Worm (Caenorhabditis elegans) whole organism, L4 larva: ENCODE results near the gene rhy-1.

Source experiments
- F37D6.2 ChIP-seq: sonication (generic microtip); optimal IDR thresholded peaks from 2 replicates; lab custom pipeline; 2016; ENCODE audit warnings: mild to moderate bottlenecking, missing genetic modification characterization, missing compliant biosample characterization
- F49E8.2 ChIP-seq: sonication (generic microtip); optimal IDR thresholded peaks from 2 replicates; lab custom pipeline; 2016; ENCODE audit warnings: missing compliant biosample characterization, mild to moderate bottlenecking, missing genetic modification characterization, borderline replicate concordance
- T20F7.1 ChIP-seq: fragments of 200-800 bp; sonication (Bioruptor generic); optimal IDR thresholded peaks from 2 replicates; lab custom pipeline; 2018; ENCODE audit warnings: mild to moderate bottlenecking, missing genetic modification characterization, missing compliant biosample characterization
- T26A8.4 ChIP-seq: fragments of 200-800 bp; sonication (Bioruptor generic); IDR thresholded peaks from 2 replicates; pipeline ENCODE4 v1.3.6; 2022; ENCODE audit warnings: missing genetic modification characterization, missing compliant biosample characterization
- Y48G9A.11 ChIP-seq: fragments of 200-800 bp; sonication (Bioruptor generic); IDR thresholded peaks from 2 replicates; pipeline ENCODE4 v1.3.6; 2022; ENCODE audit warnings: missing genetic modification reagents, missing genetic modification characterization, missing compliant biosample characterization
- aha-1 ChIP-seq: fragments of 150-350 bp; peaks from one replicate; lab custom pipeline; 2014; ENCODE audit warnings: missing biosample characterization, missing genetic modification characterization
- ces-1 ChIP-seq: fragments of 150-350 bp; sonication (generic microtip); optimal IDR thresholded peaks from 4 replicates; lab custom pipeline; 2014; ENCODE audit warnings: missing biosample characterization, missing genetic modification reagents, missing genetic modification characterization
- cey-2 ChIP-seq: sonication (generic microtip); optimal IDR thresholded peaks from 3 replicates; lab custom pipeline; 2017; ENCODE audit warnings: missing genetic modification characterization, mild to moderate bottlenecking, missing compliant biosample characterization, antibody characterized with exemption, borderline replicate concordance; ENCODE audit not compliant: insufficient read depth
- daf-12 ChIP-seq: fragments of 150-350 bp; optimal IDR thresholded peaks from 2 replicates; lab custom pipeline; 2014; ENCODE audit warnings: missing biosample characterization, missing genetic modification reagents, missing genetic modification characterization
- daf-16 ChIP-seq, 3 experiments: sonication (generic microtip); optimal IDR thresholded peaks; 2 replicates each; lab custom pipeline; 2016 to 2017; ENCODE audit warnings: missing genetic modification characterization in 3 of 3, missing genetic modification reagents in 3 of 3, mild to moderate bottlenecking in 2 of 3, missing compliant biosample characterization in 2 of 3, missing biosample characterization in 1 of 3, moderate library complexity in 1 of 3
- daf-19 ChIP-seq: fragments of 200-800 bp; sonication (Bioruptor generic); conservative IDR thresholded peaks from 2 replicates; pipeline ENCODE4 v1.3.6; 2022; ENCODE audit warnings: missing genetic modification characterization, missing compliant biosample characterization
- dmd-6 ChIP-seq: fragments of 200-800 bp; sonication (Bioruptor generic); IDR thresholded peaks from 2 replicates; pipeline ENCODE4 v1.3.6; 2022; ENCODE audit warnings: missing genetic modification reagents, missing genetic modification characterization, missing compliant biosample characterization
- dve-1 ChIP-seq: sonication (generic microtip); optimal IDR thresholded peaks from 2 replicates; lab custom pipeline; 2017; ENCODE audit warnings: antibody characterized with exemption, mild to moderate bottlenecking, missing genetic modification characterization, missing compliant biosample characterization; ENCODE audit not compliant: insufficient read depth
- gei-8 ChIP-seq: fragments of 200-800 bp; sonication (Bioruptor generic); optimal IDR thresholded peaks from 2 replicates; lab custom pipeline; 2018; ENCODE audit warnings: mild to moderate bottlenecking, missing genetic modification characterization, missing compliant biosample characterization
- hlh-11 ChIP-seq: fragments of 200-800 bp; sonication (Bioruptor generic); optimal IDR thresholded peaks from 2 replicates; lab custom pipeline; 2018; ENCODE audit warnings: mild to moderate bottlenecking, missing genetic modification characterization, missing compliant biosample characterization
- jun-1 ChIP-seq: fragments of 150-350 bp; optimal IDR thresholded peaks from 2 replicates; lab custom pipeline; 2014; ENCODE audit warnings: missing biosample characterization, missing genetic modification reagents, missing genetic modification characterization
- lin-1 ChIP-seq: fragments of 200-800 bp; sonication (Bioruptor generic); IDR thresholded peaks from 2 replicates; pipeline ENCODE4 v1.3.6; 2022; ENCODE audit warnings: missing genetic modification reagents, missing genetic modification characterization, missing compliant biosample characterization
- lsy-2 ChIP-seq, 2 experiments: fragments of 150-350 bp in 1 of 2; sonication (generic microtip) in 1 of 2; optimal IDR thresholded peaks; 2 replicates each; lab custom pipeline; 2014 to 2017; ENCODE audit warnings: missing biosample characterization in 2 of 2, missing genetic modification characterization in 2 of 2
- mdl-1 ChIP-seq, 2 experiments: fragments of 150-350 bp in 1 of 2; sonication (generic microtip) in 1 of 2; optimal IDR thresholded peaks; 2 replicates each; lab custom pipeline; 2014 to 2017; ENCODE audit warnings: missing biosample characterization in 2 of 2, missing genetic modification characterization in 2 of 2
- mdt-29 ChIP-seq: fragments of 200-800 bp; sonication (Bioruptor generic); IDR thresholded peaks from 2 replicates; pipeline ENCODE4 v1.3.6; 2022; ENCODE audit warnings: missing genetic modification reagents, missing genetic modification characterization, missing compliant biosample characterization
- mep-1 ChIP-seq: fragments of 150-350 bp; sonication (generic microtip); optimal IDR thresholded peaks from 3 replicates; lab custom pipeline; 2014; ENCODE audit warnings: missing biosample characterization, missing genetic modification characterization
- mxl-3 ChIP-seq: fragments of 200-800 bp; sonication (Bioruptor generic); optimal IDR thresholded peaks from 2 replicates; lab custom pipeline; 2018; ENCODE audit warnings: mild to moderate bottlenecking, missing genetic modification characterization, missing compliant biosample characterization
- nhr-11 ChIP-seq: fragments of 150-350 bp; optimal IDR thresholded peaks from 2 replicates; lab custom pipeline; 2014; ENCODE audit warnings: missing biosample characterization, missing genetic modification characterization
- nhr-111 ChIP-seq: fragments of 200-800 bp; sonication (Bioruptor generic); optimal IDR thresholded peaks from 2 replicates; lab custom pipeline; 2018; ENCODE audit warnings: mild to moderate bottlenecking, missing genetic modification characterization, missing compliant biosample characterization
- nhr-28 ChIP-seq: fragments of 150-350 bp; optimal IDR thresholded peaks from 2 replicates; lab custom pipeline; 2014; ENCODE audit warnings: missing biosample characterization, missing genetic modification characterization
- nhr-41 ChIP-seq: fragments of 200-800 bp; sonication (Bioruptor generic); IDR thresholded peaks from 2 replicates; pipeline ENCODE4 v1.3.6; 2022; ENCODE audit warnings: missing genetic modification reagents, missing genetic modification characterization, missing compliant biosample characterization
- nhr-48 ChIP-seq: sonication (generic microtip); optimal IDR thresholded peaks from 2 replicates; lab custom pipeline; 2016; ENCODE audit warnings: mild to moderate bottlenecking, missing genetic modification characterization, missing compliant biosample characterization
- nhr-6 ChIP-seq: fragments of 150-350 bp; optimal IDR thresholded peaks from 2 replicates; lab custom pipeline; 2014; ENCODE audit warnings: missing biosample characterization, missing genetic modification characterization
- nhr-77 ChIP-seq: fragments of 150-350 bp; optimal IDR thresholded peaks from 2 replicates; lab custom pipeline; 2014; ENCODE audit warnings: missing biosample characterization, missing genetic modification characterization
- php-3 ChIP-seq: fragments of 200-800 bp; sonication (Bioruptor generic); IDR thresholded peaks from 2 replicates; pipeline ENCODE4 v1.3.6; 2022; ENCODE audit warnings: missing genetic modification reagents, missing genetic modification characterization, missing compliant biosample characterization
- pqm-1 ChIP-seq: sonication (generic microtip); optimal IDR thresholded peaks from 2 replicates; lab custom pipeline; 2017; ENCODE audit warnings: missing biosample characterization, missing genetic modification characterization
- spr-1 ChIP-seq: sonication (generic microtip); optimal IDR thresholded peaks from 2 replicates; lab custom pipeline; 2016; ENCODE audit warnings: mild to moderate bottlenecking, missing genetic modification characterization, missing compliant biosample characterization
- spr-3 ChIP-seq: fragments of 200-800 bp; sonication (Bioruptor generic); optimal IDR thresholded peaks from 2 replicates; lab custom pipeline; 2018; ENCODE audit warnings: mild to moderate bottlenecking, missing genetic modification characterization, missing compliant biosample characterization
- tag-97 ChIP-seq: fragments of 200-800 bp; sonication (Bioruptor generic); IDR thresholded peaks from 2 replicates; pipeline ENCODE4 v1.3.6; 2022; ENCODE audit warnings: missing genetic modification characterization, missing compliant biosample characterization
- unc-62 ChIP-seq, 3 experiments: fragments of 150-350 bp in 1 of 3; sonication (generic microtip); optimal IDR thresholded peaks in 2 of 3; peaks in 1 of 3; 1 replicate in 1 of 3; 2 replicates in 2 of 3; lab custom pipeline; 2014 to 2017; ENCODE audit warnings: missing biosample characterization in 3 of 3, missing genetic modification characterization in 3 of 3, missing genetic modification reagents in 3 of 3, missing genotype in 1 of 3
- zag-1 ChIP-seq: fragments of 150-350 bp; optimal IDR thresholded peaks from 2 replicates; lab custom pipeline; 2014; ENCODE audit warnings: missing biosample characterization, missing genetic modification characterization
- zfp-3 ChIP-seq: fragments of 200-800 bp; sonication (Bioruptor generic); conservative IDR thresholded peaks from 2 replicates; pipeline ENCODE4 v1.3.6; 2022; ENCODE audit warnings: missing genetic modification reagents, missing genetic modification characterization, missing compliant biosample characterization
- ztf-11 ChIP-seq: fragments of 150-350 bp; optimal IDR thresholded peaks from 2 replicates; lab custom pipeline; 2014; ENCODE audit warnings: missing biosample characterization, missing genetic modification characterization

Gene rhy-1

DNA sequence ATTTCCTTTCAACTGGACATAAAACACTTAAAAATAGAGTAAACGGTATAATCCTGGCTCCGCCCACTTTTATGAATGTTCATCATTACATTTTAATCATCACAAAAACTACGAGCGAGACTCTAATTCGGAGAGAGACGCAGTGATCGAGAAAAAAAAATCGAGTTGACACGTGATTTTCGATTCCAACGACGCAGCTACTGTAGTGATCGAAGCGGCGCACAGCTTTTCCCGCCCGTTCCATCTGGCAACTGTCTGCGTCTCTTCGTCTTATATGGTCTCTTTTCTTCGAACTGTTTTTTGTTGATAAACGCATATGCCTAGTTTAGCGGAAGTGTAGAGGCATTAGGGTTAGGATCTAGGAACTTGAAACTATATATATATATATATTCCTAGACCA lies 47.4 kb upstream of the rhy-1 start (continued):
- peak in 1 of 2 experiments; percentile 77 for TF ChIP-seq mdl-1 (tag; optimal IDR thresholded peaks at IDR 0.05; lab: Kevin White, UChicago)
- peak; percentile 64 for TF ChIP-seq dve-1 (tag; lab: Kevin White, UChicago)
- TF ChIP-seq spr-1 (tag; lab: Kevin White, UChicago) = peak; percentile 59
- TF ChIP-seq cey-2 (tag; lab: Kevin White, UChicago) = no peak

DNA sequence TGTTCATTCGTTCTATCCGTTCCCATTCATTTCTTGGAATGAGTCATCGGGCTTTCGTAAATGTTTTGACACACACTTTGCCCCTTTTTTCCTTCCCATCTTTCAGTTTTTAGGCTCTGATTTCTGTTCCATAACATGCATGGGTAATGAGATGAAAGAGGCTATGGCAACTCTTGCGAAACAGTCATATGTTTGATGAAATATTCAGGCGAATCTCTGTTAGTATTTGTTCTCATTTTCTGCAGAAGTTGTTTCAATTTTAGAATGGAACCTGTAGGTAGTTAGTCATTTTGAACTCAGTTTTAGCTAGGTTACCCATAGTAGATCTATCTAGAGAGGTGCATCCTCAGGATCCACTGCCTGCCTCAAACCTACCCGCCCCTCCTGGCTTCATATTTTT lies 46.2 kb upstream of the rhy-1 start:
- peak in 1 of 2 experiments; percentile 86 for TF ChIP-seq unc-62 (GFP tag; optimal IDR thresholded peaks at IDR 0.05 in 1 of 2; lab: Kevin White, UChicago)
- TF ChIP-seq unc-62 (tag; optimal IDR thresholded peaks at IDR 0.05; lab: Kevin White, UChicago) = no peak
- peak; percentile 68 for TF ChIP-seq aha-1
- TF ChIP-seq ztf-11 = no peak

DNA sequence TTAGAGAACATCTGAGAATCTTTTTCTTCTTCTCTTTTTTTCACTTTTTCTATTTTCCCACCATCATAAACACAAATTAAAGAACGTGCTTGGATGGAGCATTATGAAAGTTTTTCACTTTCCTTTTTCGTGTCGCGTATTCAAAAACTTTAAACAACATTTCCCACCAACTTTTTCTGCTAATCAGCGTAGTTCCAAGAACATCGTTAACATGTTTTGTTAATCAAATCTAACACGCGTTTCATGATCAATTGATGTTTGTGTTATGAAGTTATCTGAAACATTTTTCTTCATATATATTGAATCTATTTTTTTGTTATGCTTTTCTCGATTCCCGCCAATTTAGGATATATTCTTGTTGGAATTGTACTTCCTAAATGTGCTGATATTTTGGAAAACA lies 45.5 kb upstream of the rhy-1 start:
- TF ChIP-seq mdt-29 (GFP tag; lab: Robert Waterston, UW) (no peak), nhr-11 (tag; lab: Kevin White, UChicago) (peak; percentile 54), zag-1 (no peak), gei-8 (GFP tag; lab: Kevin White, UChicago) (no peak), zfp-3 (GFP tag; lab: Robert Waterston, UW) (no peak), tag-97 (GFP tag; lab: Robert Waterston, UW) (no peak), lsy-2 (tag; optimal IDR thresholded peaks at IDR 0.05; lab: Kevin White, UChicago) (peak in 1 of 2 experiments; percentile 46), nhr-41 (GFP tag; lab: Robert Waterston, UW) (no peak)

- TF ChIP-seq php-3 (GFP tag; lab: Robert Waterston, UW) = 0 out of 2 replicates have a peak, but pooled peaks have one; percentile 35
- peak in 1 of 2 experiments; percentile 14 for TF ChIP-seq mdl-1 (tag; optimal IDR thresholded peaks at IDR 0.05; lab: Kevin White, UChicago)
- TF ChIP-seq T26A8.4 (GFP tag; lab: Robert Waterston, UW) = no peak
- peak; percentile 59 for TF ChIP-seq dmd-6 (GFP tag; lab: Robert Waterston, UW)
- TF ChIP-seq unc-62 (GFP tag; optimal IDR thresholded peaks at IDR 0.05 in 1 of 2; lab: Kevin White, UChicago) = peak in 1 of 2 experiments; percentile 43
- TF ChIP-seq unc-62 (tag; optimal IDR thresholded peaks at IDR 0.05; lab: Kevin White, UChicago) = no peak
- TF ChIP-seq dve-1 (tag; lab: Kevin White, UChicago) = peak; percentile 46
- peak; percentile 77 for TF ChIP-seq pqm-1 (tag; lab: Kevin White, UChicago)
- no peak for TF ChIP-seq daf-12
- TF ChIP-seq mxl-3 (GFP tag; lab: Kevin White, UChicago) = peak; percentile 27
- peak; percentile 66 for TF ChIP-seq nhr-6
- no peak for TF ChIP-seq spr-3 (GFP tag; lab: Kevin White, UChicago)
- peak; percentile 74 for TF ChIP-seq nhr-28 (tag; lab: Kevin White, UChicago)
- no peak for TF ChIP-seq jun-1
- TF ChIP-seq hlh-11 (tag; lab: Kevin White, UChicago) = peak; percentile 40
- peak in 1 of 2 experiments; percentile 10 for TF ChIP-seq lsy-2 (tag; optimal IDR thresholded peaks at IDR 0.05; lab: Kevin White, UChicago)
- TF ChIP-seq nhr-77 (tag; lab: Kevin White, UChicago) = peak; percentile 22
- TF ChIP-seq mep-1 = peak; percentile 9
- no peak for TF ChIP-seq daf-16 (GFP tag; optimal IDR thresholded peaks at IDR 0.05; lab: Kevin White, UChicago)
- peak; percentile 41 for TF ChIP-seq daf-16 (tag; optimal IDR thresholded peaks at IDR 0.05; lab: Kevin White, UChicago)
- TF ChIP-seq zfp-3 (GFP tag; lab: Robert Waterston, UW) = no peak
Measured at ce11 chrII:9116404-9116803, 44.8 kb upstream of the rhy-1 start.

ce11 chrII:9117789-9118242 lies 43.4 kb upstream of the rhy-1 start:
- no peak for TF ChIP-seq daf-16 (GFP tag; optimal IDR thresholded peaks at IDR 0.05; lab: Kevin White, UChicago)
- TF ChIP-seq daf-16 (tag; optimal IDR thresholded peaks at IDR 0.05; lab: Kevin White, UChicago) = peak; percentile 60
- peak; percentile 70 for TF ChIP-seq mep-1
- TF ChIP-seq lin-1 = peak; percentile 67; the same call in 1 of the 2 replicates
- TF ChIP-seq nhr-11 (tag; lab: Kevin White, UChicago) = peak; percentile 8
- TF ChIP-seq daf-19 (GFP tag; lab: Robert Waterston, UW) = 0 out of 2 replicates have a peak, but pooled peaks have one; percentile 55
- peak; percentile 58 for TF ChIP-seq nhr-48 (tag; lab: Kevin White, UChicago)
- TF ChIP-seq Y48G9A.11 = no peak
- no peak for TF ChIP-seq zag-1
- peak; percentile 52 for TF ChIP-seq ces-1
- peak; percentile 36 for TF ChIP-seq hlh-11 (tag; lab: Kevin White, UChicago)
- TF ChIP-seq dve-1 (tag; lab: Kevin White, UChicago) = peak; percentile 59
- no peak for TF ChIP-seq gei-8 (GFP tag; lab: Kevin White, UChicago)
- peak; percentile 69 for TF ChIP-seq aha-1
- no peak for TF ChIP-seq F49E8.2 (tag; lab: Kevin White, UChicago)
- TF ChIP-seq T20F7.1 (GFP tag; lab: Kevin White, UChicago) = peak; percentile 5
- no peak for TF ChIP-seq nhr-111 (GFP tag; lab: Kevin White, UChicago)
- no peak for TF ChIP-seq nhr-6
- TF ChIP-seq pqm-1 (tag; lab: Kevin White, UChicago) = peak; percentile 91
- TF ChIP-seq nhr-77 (tag; lab: Kevin White, UChicago) = peak; percentile 70
- peak; percentile 59 for TF ChIP-seq dmd-6 (GFP tag; lab: Robert Waterston, UW)
- TF ChIP-seq lsy-2 (tag; optimal IDR thresholded peaks at IDR 0.05; lab: Kevin White, UChicago) = peak in 1 of 2 experiments; percentile 46
- TF ChIP-seq F37D6.2 = peak; percentile 7
- TF ChIP-seq nhr-28 (tag; lab: Kevin White, UChicago) = peak; percentile 75
